Fruit fly (Drosophila melanogaster): ENCODE results near the gene Rca1.

Gene Rca1

dm6 chr2L:6853917-6854316 lies 1.8 kb downstream of the Rca1 start (continued):
- no peak for TF ChIP-seq usp (GFP tag; optimal IDR thresholded peaks at IDR 0.05)
- TF ChIP-seq CG32532 (GFP tag; IDR thresholded peaks at IDR 0.05) = no peak
- no peak for TF ChIP-seq CG3838 (GFP tag; optimal IDR thresholded peaks at IDR 0.05)
- TF ChIP-seq CG2129 (GFP tag; IDR thresholded peaks at IDR 0.05; ENCODE audit: partially characterized antibody) = no peak
- no peak for TF ChIP-seq CG18476 (GFP tag; optimal IDR thresholded peaks at IDR 0.05)
- no peak for TF ChIP-seq fd3F (GFP tag; optimal IDR thresholded peaks at IDR 0.05)
- TF ChIP-seq CG4328 (GFP tag; optimal IDR thresholded peaks at IDR 0.05) = no peak
- no peak for TF ChIP-seq peb (GFP tag; IDR thresholded peaks at IDR 0.05)
- no peak for TF ChIP-seq Tbp (GFP tag; optimal IDR thresholded peaks at IDR 0.05)
- no peak for TF ChIP-seq HLH4C (GFP tag; IDR thresholded peaks at IDR 0.05; ENCODE audit: partially characterized antibody)
- no peak for TF ChIP-seq CG8290 (GFP tag; optimal IDR thresholded peaks at IDR 0.05)
- TF ChIP-seq CG8290 (tag; optimal IDR thresholded peaks at IDR 0.05) = no peak
- no peak for TF ChIP-seq CG7745 (tag; optimal IDR thresholded peaks at IDR 0.05)
- TF ChIP-seq CG1792 (GFP tag; optimal IDR thresholded peaks at IDR 0.05) = no peak
- no peak for TF ChIP-seq btn (GFP tag; optimal IDR thresholded peaks at IDR 0.05)
- no peak for TF ChIP-seq Hr39 (optimal IDR thresholded peaks at IDR 0.05)
- no peak for TF ChIP-seq dysf (GFP tag; IDR thresholded peaks at IDR 0.05)
- TF ChIP-seq C15 (GFP tag; IDR thresholded peaks at IDR 0.05) = no peak
- TF ChIP-seq NC2α (GFP tag; optimal IDR thresholded peaks at IDR 0.05) = no peak
- TF ChIP-seq croc (GFP tag; conservative IDR thresholded peaks at IDR 0.05) = no peak
- no peak for TF ChIP-seq Blimp-1 (GFP tag; optimal IDR thresholded peaks at IDR 0.05)
- no peak for TF ChIP-seq PHDP (tag; optimal IDR thresholded peaks at IDR 0.05)
- no peak for TF ChIP-seq CG4730 (GFP tag; IDR thresholded peaks at IDR 0.05)
- no peak for TF ChIP-seq hkb (optimal IDR thresholded peaks at IDR 0.05)
- no peak for TF ChIP-seq hkb (GFP tag; IDR thresholded peaks at IDR 0.05)
- no peak for TF ChIP-seq CG33213 (GFP tag; optimal IDR thresholded peaks at IDR 0.05)
- TF ChIP-seq row (GFP tag; IDR thresholded peaks at IDR 0.05) = peak; percentile 31; the same call in 1 of the 3 replicates
- TF ChIP-seq nom (GFP tag; optimal IDR thresholded peaks at IDR 0.05) = no peak
- no peak for TF ChIP-seq Xbp1 (GFP tag; optimal IDR thresholded peaks at IDR 0.05)
- peak; percentile 98 for TF ChIP-seq Max (GFP tag; optimal IDR thresholded peaks at IDR 0.05)
- no peak for TF ChIP-seq Taf1 (GFP tag; IDR thresholded peaks at IDR 0.05)
- TF ChIP-seq pnt (GFP tag; optimal IDR thresholded peaks at IDR 0.05) = no peak
- TF ChIP-seq CG14965 (GFP tag; optimal IDR thresholded peaks at IDR 0.05; ENCODE audit: borderline replicate concordance) = no peak
- no peak for TF ChIP-seq CG9876 (GFP tag; optimal IDR thresholded peaks at IDR 0.05)
- no peak for TF ChIP-seq disco-r (GFP tag; optimal IDR thresholded peaks at IDR 0.05)
- no peak for TF ChIP-seq dimm (GFP tag; IDR thresholded peaks at IDR 0.05)
- TF ChIP-seq CG5953 (GFP tag; IDR thresholded peaks at IDR 0.05) = no peak
- no peak for TF ChIP-seq ash1 (GFP tag; optimal IDR thresholded peaks at IDR 0.05)
- peak; percentile 88 for TF ChIP-seq CG9797 (GFP tag; optimal IDR thresholded peaks at IDR 0.05)
- TF ChIP-seq Hmx (GFP tag; optimal IDR thresholded peaks at IDR 0.05) = no peak

DNA sequence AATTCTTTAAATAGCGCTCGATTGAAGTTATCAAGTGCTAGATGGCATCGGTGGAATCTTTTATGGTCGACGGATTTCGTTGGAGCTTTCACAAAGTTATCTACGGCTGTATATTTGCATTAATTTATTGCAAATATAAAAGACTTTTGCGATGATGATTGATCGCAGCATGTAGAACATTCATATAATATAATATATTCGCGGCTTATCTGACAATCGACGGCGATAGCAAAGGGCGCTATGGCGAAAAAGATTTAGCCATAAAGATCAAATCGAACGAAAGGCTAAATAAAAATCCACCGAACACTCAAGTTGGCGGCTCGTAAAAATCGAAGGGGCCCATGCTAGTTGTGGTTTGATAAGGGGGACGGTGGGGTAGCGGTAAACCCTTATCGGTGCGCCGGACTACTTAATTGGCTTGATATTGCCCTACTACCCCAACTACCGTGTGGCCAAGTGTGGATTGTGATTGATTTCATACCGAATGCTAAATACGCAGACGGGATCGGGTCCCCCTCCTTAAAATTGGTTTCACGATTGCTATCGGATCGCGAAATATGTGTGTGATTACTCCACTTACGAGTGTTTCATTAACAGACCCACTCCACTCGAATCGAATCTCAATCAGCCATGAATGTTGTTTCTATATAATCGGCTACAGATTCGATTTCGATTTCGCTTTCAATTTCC lies 16.2 kb downstream of the Rca1 start:
- TF ChIP-seq salm (tag; optimal IDR thresholded peaks at IDR 0.05) (no peak), CG10462 (GFP tag; optimal IDR thresholded peaks at IDR 0.05) (no peak), CG9932 (GFP tag; IDR thresholded peaks at IDR 0.05) (no peak), fd102C (GFP tag; optimal IDR thresholded peaks at IDR 0.05) (no peak), CG3281 (GFP tag; optimal IDR thresholded peaks at IDR 0.05) (peak; percentile 42), CG8359 (GFP tag; optimal IDR thresholded peaks at IDR 0.05; ENCODE audit: borderline replicate concordance) (no peak), CG15696 (tag; optimal IDR thresholded peaks at IDR 0.05) (no peak), nmo (GFP tag; optimal IDR thresholded peaks at IDR 0.05) (no peak), ase (GFP tag; IDR thresholded peaks at IDR 0.05) (0 out of 3 replicates have a peak, but pooled peaks have one; percentile 6), kni (GFP tag; optimal IDR thresholded peaks at IDR 0.05) (no peak), sens-2 (GFP tag; IDR thresholded peaks at IDR 0.05) (peak; percentile 68), sd (tag; optimal IDR thresholded peaks at IDR 0.05) (peak; percentile 85), BtbVII (GFP tag; optimal IDR thresholded peaks at IDR 0.05) (peak; percentile 26), MTF-1 (GFP tag; optimal IDR thresholded peaks at IDR 0.05; ENCODE audit: borderline replicate concordance) (no peak)

All from whole organism, embryonic.